Fruit fly (Drosophila melanogaster) whole organism, embryonic: ENCODE measurements around the gene att-ORFB.
A peak's percentile ranks its signal among the peaks of the same experiment; 100 is the strongest.

Source experiments
- Antp ChIP-seq: fragments of 200-800 bp; sonication (Bioruptor generic); optimal IDR thresholded peaks from 3 replicates; lab custom pipeline; 2016; ENCODE audit warnings: missing biosample characterization, missing genetic modification characterization
- Awh ChIP-seq: fragments of 200-800 bp; sonication (Bioruptor generic); IDR thresholded peaks from 2 replicates; pipeline ENCODE4, ENCODE4 v1.3.6; 2022; ENCODE audit warnings: missing biosample characterization, missing genetic modification characterization
- CG10959 ChIP-seq: fragments of 200-800 bp; sonication (Bioruptor generic); IDR thresholded peaks from 2 replicates; pipeline ENCODE4 v1.3.6; 2022; ENCODE audit warnings: missing biosample characterization, missing genetic modification characterization
- CG11085 ChIP-seq: fragments of 200-800 bp; sonication (Bioruptor generic); IDR thresholded peaks from 2 replicates; pipeline ENCODE4 v1.3.6; 2022; ENCODE audit warnings: missing biosample characterization, missing genetic modification characterization
- CG11695 ChIP-seq: fragments of 200-800 bp; sonication (Bioruptor generic); IDR thresholded peaks from 3 replicates; pipeline ENCODE4 v1.3.6; 2022; ENCODE audit warnings: missing biosample characterization, missing genetic modification characterization
- CG11696 ChIP-seq: fragments of 200-800 bp; sonication (Bioruptor generic); IDR thresholded peaks from 2 replicates; pipeline ENCODE4 v1.3.6; 2022; ENCODE audit warnings: missing biosample characterization, missing genetic modification characterization
- CG12744 ChIP-seq: fragments of 200-800 bp; sonication (Bioruptor generic); optimal IDR thresholded peaks from 2 replicates; lab custom pipeline; 2016; ENCODE audit warnings: missing biosample characterization, missing genetic modification characterization
- CG14441 ChIP-seq: fragments of 200-800 bp; sonication (Bioruptor generic); IDR thresholded peaks from 2 replicates; pipeline ENCODE4 v1.3.6; 2022; ENCODE audit warnings: missing biosample characterization, missing genetic modification characterization
- CG17186 ChIP-seq: fragments of 200-800 bp; sonication (Bioruptor generic); optimal IDR thresholded peaks from 3 replicates; lab custom pipeline; 2017; ENCODE audit warnings: missing biosample characterization, missing genetic modification reagents, missing genetic modification characterization
- CG2875 ChIP-seq: fragments of 200-800 bp; sonication (Bioruptor generic); optimal IDR thresholded peaks from 2 replicates; lab custom pipeline; 2017; ENCODE audit warnings: missing biosample characterization, mild to moderate bottlenecking, missing genetic modification characterization, missing genetic modification reagents
- CG30020 ChIP-seq: fragments of 200-800 bp; optimal IDR thresholded peaks from 2 replicates; lab custom pipeline; 2019; ENCODE audit warnings: missing biosample characterization, mild to moderate bottlenecking, missing genetic modification characterization, moderate library complexity
- CG31224 ChIP-seq: fragments of 200-800 bp; sonication (Bioruptor generic); IDR thresholded peaks from 2 replicates; pipeline ENCODE4 v1.3.6; 2022; ENCODE audit warnings: missing biosample characterization, missing genetic modification characterization
- CG3281 ChIP-seq: fragments of 200-800 bp; sonication (Bioruptor generic); optimal IDR thresholded peaks from 3 replicates; lab custom pipeline; 2017; ENCODE audit warnings: missing biosample characterization, mild to moderate bottlenecking, missing genetic modification characterization
- CG3407 ChIP-seq: fragments of 200-800 bp; sonication (Bioruptor generic); optimal IDR thresholded peaks from 2 replicates; lab custom pipeline; 2018; ENCODE audit warnings: missing biosample characterization, mild to moderate bottlenecking, missing genetic modification characterization
- CG8388 ChIP-seq: fragments of 200-800 bp; sonication (Bioruptor generic); optimal IDR thresholded peaks from 2 replicates; lab custom pipeline; 2019; ENCODE audit warnings: missing biosample characterization, mild to moderate bottlenecking, missing genetic modification characterization, moderate library complexity
- CG9876 ChIP-seq: fragments of 200-800 bp; sonication (Bioruptor generic); optimal IDR thresholded peaks from 2 replicates; lab custom pipeline; 2016; ENCODE audit warnings: missing biosample characterization, missing genetic modification characterization
- CHES-1-like ChIP-seq: fragments of 200-800 bp; sonication (Bioruptor generic); optimal IDR thresholded peaks from 2 replicates; lab custom pipeline; 2016; ENCODE audit warnings: missing biosample characterization, missing genetic modification characterization
- Dad ChIP-seq: fragments of 200-800 bp; sonication (Bioruptor generic); optimal IDR thresholded peaks from 3 replicates; lab custom pipeline; 2016; ENCODE audit warnings: missing biosample characterization, missing genetic modification characterization
- Doc3 ChIP-seq: fragments of 200-800 bp; sonication (Bioruptor generic); IDR thresholded peaks from 3 replicates; pipeline ENCODE4 v1.3.6; 2022; ENCODE audit warnings: missing biosample characterization, missing genetic modification characterization; ENCODE audit not compliant: partially characterized antibody
- H15 ChIP-seq: fragments of 200-800 bp; sonication (Bioruptor generic); IDR thresholded peaks from 3 replicates; pipeline ENCODE4 v1.3.6; 2022; ENCODE audit warnings: missing biosample characterization, missing genetic modification characterization
- Hmx ChIP-seq: fragments of 200-800 bp; sonication (Bioruptor generic); optimal IDR thresholded peaks from 2 replicates; lab custom pipeline; 2016; ENCODE audit warnings: missing biosample characterization, missing genetic modification characterization
- Hr3 ChIP-seq: fragments of 200-800 bp; sonication (Bioruptor generic); optimal IDR thresholded peaks from 3 replicates; lab custom pipeline; 2016; ENCODE audit warnings: missing biosample characterization, missing genetic modification characterization
- Lhr ChIP-seq: fragments of 200-800 bp; sonication (Bioruptor generic); optimal IDR thresholded peaks from 3 replicates; lab custom pipeline; 2017; ENCODE audit warnings: mild to moderate bottlenecking, missing biosample characterization, missing genetic modification reagents, missing genetic modification characterization
- Lpt ChIP-seq: fragments of >200 bp; optimal IDR thresholded peaks from 2 replicates; lab custom pipeline; 2018; ENCODE audit warnings: missing biosample characterization, missing genetic modification characterization
- Max ChIP-seq: fragments of 200-800 bp; sonication (Bioruptor generic); optimal IDR thresholded peaks from 2 replicates; lab custom pipeline; 2016; ENCODE audit warnings: missing biosample characterization, mild to moderate bottlenecking, missing genetic modification characterization
- Oaz ChIP-seq: fragments of 200-800 bp; sonication (Bioruptor generic); IDR thresholded peaks from 2 replicates; pipeline ENCODE4 v1.3.6; 2022; ENCODE audit warnings: missing biosample characterization, missing genetic modification characterization
- Rfx ChIP-seq: fragments of 200-800 bp; sonication (Bioruptor generic); IDR thresholded peaks from 2 replicates; pipeline ENCODE4 v1.3.6; 2022; ENCODE audit warnings: missing biosample characterization, missing genetic modification characterization
- Scr ChIP-seq: fragments of 200-800 bp; sonication (Bioruptor generic); IDR thresholded peaks from 2 replicates; pipeline ENCODE4 v1.3.6; 2022; ENCODE audit warnings: missing biosample characterization, missing genetic modification characterization; ENCODE audit not compliant: partially characterized antibody
- cas ChIP-seq: fragments of 200-800 bp; sonication (Bioruptor generic); IDR thresholded peaks from 2 replicates; pipeline ENCODE4 v1.3.6; 2022; ENCODE audit warnings: missing biosample characterization, missing genetic modification characterization
- croc ChIP-seq: fragments of 200-800 bp; sonication (Bioruptor generic); conservative IDR thresholded peaks from 3 replicates; pipeline ENCODE4 v1.3.6; 2022; ENCODE audit warnings: missing biosample characterization, missing genetic modification characterization
- da ChIP-seq: fragments of 200-800 bp; sonication (Bioruptor generic); optimal IDR thresholded peaks from 2 replicates; lab custom pipeline; 2016; ENCODE audit warnings: missing biosample characterization, missing genetic modification characterization
- dimm ChIP-seq: fragments of 200-800 bp; sonication (Bioruptor generic); IDR thresholded peaks from 2 replicates; pipeline ENCODE4 v1.3.6; 2022; ENCODE audit warnings: missing biosample characterization, missing genetic modification characterization
- esg ChIP-seq: fragments of 200-800 bp; sonication (Bioruptor generic); conservative IDR thresholded peaks from 2 replicates; pipeline ENCODE4 v1.3.6; 2022; ENCODE audit warnings: missing biosample characterization, missing genetic modification characterization
- fd3F ChIP-seq: fragments of 200-800 bp; sonication (Bioruptor generic); optimal IDR thresholded peaks from 2 replicates; lab custom pipeline; 2018; ENCODE audit warnings: missing biosample characterization, mild to moderate bottlenecking, missing genetic modification characterization, moderate library complexity
- fd96Cb ChIP-seq: fragments of 200-800 bp; sonication (Bioruptor generic); optimal IDR thresholded peaks from 2 replicates; lab custom pipeline; 2018; ENCODE audit warnings: missing biosample characterization, mild to moderate bottlenecking, missing genetic modification characterization, moderate library complexity
- fu2 ChIP-seq: fragments of 200-800 bp; sonication (Bioruptor generic); optimal IDR thresholded peaks from 2 replicates; lab custom pipeline; 2016; ENCODE audit warnings: missing biosample characterization, missing genetic modification characterization
- ham ChIP-seq: fragments of 200-800 bp; sonication (Bioruptor generic); IDR thresholded peaks from 2 replicates; pipeline ENCODE4 v1.3.6; 2022; ENCODE audit warnings: missing biosample characterization, missing genetic modification characterization
- hth ChIP-seq: fragments of >200 bp; optimal IDR thresholded peaks from 2 replicates; lab custom pipeline; 2017; ENCODE audit warnings: inconsistent platforms
- jumu ChIP-seq: fragments of 200-800 bp; sonication (Bioruptor generic); optimal IDR thresholded peaks from 3 replicates; lab custom pipeline; 2016; ENCODE audit warnings: missing biosample characterization, missing genetic modification characterization
- kni ChIP-seq: fragments of 200-800 bp; sonication (Bioruptor generic); optimal IDR thresholded peaks from 3 replicates; lab custom pipeline; 2017; ENCODE audit warnings: mild to moderate bottlenecking, missing biosample characterization, missing genetic modification reagents, missing genetic modification characterization
- lab ChIP-seq: fragments of 200-800 bp; sonication (Bioruptor generic); optimal IDR thresholded peaks from 3 replicates; lab custom pipeline; 2017; ENCODE audit warnings: missing biosample characterization, missing genetic modification characterization, mild to moderate bottlenecking, moderate library complexity, missing genetic modification reagents
- lmd ChIP-seq: fragments of 200-800 bp; sonication (Bioruptor generic); IDR thresholded peaks from 2 replicates; pipeline ENCODE4 v1.3.6; 2022; ENCODE audit warnings: missing biosample characterization, missing genetic modification characterization
- oc ChIP-seq: fragments of 200-800 bp; sonication (Bioruptor generic); optimal IDR thresholded peaks from 2 replicates; lab custom pipeline; 2018; ENCODE audit warnings: missing biosample characterization, mild to moderate bottlenecking, missing genetic modification characterization, moderate library complexity
- pb ChIP-seq: fragments of 200-800 bp; sonication (Bioruptor generic); optimal IDR thresholded peaks from 3 replicates; lab custom pipeline; 2016; ENCODE audit warnings: missing biosample characterization, missing genetic modification characterization
- pita ChIP-seq: fragments of 200-800 bp; sonication (Bioruptor generic); optimal IDR thresholded peaks from 2 replicates; lab custom pipeline; 2017; ENCODE audit warnings: missing biosample characterization, mild to moderate bottlenecking, missing genetic modification characterization
- pum ChIP-seq: fragments of 200-800 bp; sonication (Bioruptor generic); optimal IDR thresholded peaks from 2 replicates; lab custom pipeline; 2016; ENCODE audit warnings: missing biosample characterization, missing genetic modification characterization
- pzg ChIP-seq: fragments of 200-800 bp; sonication (Bioruptor generic); optimal IDR thresholded peaks from 3 replicates; lab custom pipeline; 2018; ENCODE audit warnings: missing biosample characterization, mild to moderate bottlenecking, missing genetic modification characterization, moderate library complexity
- ranshi ChIP-seq: fragments of 200-800 bp; sonication (Bioruptor generic); IDR thresholded peaks from 2 replicates; pipeline ENCODE4 v1.3.6; 2022; ENCODE audit warnings: missing biosample characterization, missing genetic modification characterization
- sens ChIP-seq: fragments of 200-800 bp; sonication (Bioruptor generic); peaks from one replicate; lab custom pipeline; 2016; ENCODE audit warnings: missing biosample characterization, missing genetic modification characterization
- so ChIP-seq: fragments of 200-800 bp; sonication (Bioruptor generic); IDR thresholded peaks from 3 replicates; pipeline ENCODE4 v1.3.6; 2022; ENCODE audit warnings: missing biosample characterization, missing genetic modification characterization
- tap ChIP-seq: fragments of 200-800 bp; optimal IDR thresholded peaks from 3 replicates; lab custom pipeline; 2019; ENCODE audit warnings: missing biosample characterization, mild to moderate bottlenecking, missing genetic modification characterization, moderate library complexity
- wek ChIP-seq: fragments of 200-800 bp; sonication (Bioruptor generic); optimal IDR thresholded peaks from 3 replicates; lab custom pipeline; 2018; ENCODE audit warnings: missing biosample characterization, mild to moderate bottlenecking, missing genetic modification characterization, moderate library complexity
- zfh2 ChIP-seq: fragments of 200-800 bp; sonication (Bioruptor generic); optimal IDR thresholded peaks from 2 replicates; lab custom pipeline; 2016; ENCODE audit warnings: missing biosample characterization, missing genetic modification characterization

Gene att-ORFB

dm6 chr3R:20555023-20555422 is 823 bp upstream of the att-ORFB start (continued):
- TF ChIP-seq Awh (GFP tag; lab: Robert Waterston, UW) = no peak; the same call in 1 of the 2 replicates
- no peak for TF ChIP-seq Oaz (GFP tag; lab: Robert Waterston, UW)
- no peak for TF ChIP-seq Scr (GFP tag; lab: Robert Waterston, UW)
- TF ChIP-seq Hr3 (GFP tag; lab: Kevin White, UChicago) = no peak
- TF ChIP-seq tap (tag; lab: Kevin White, UChicago) = peak; percentile 74
- TF ChIP-seq CG12744 (GFP tag; lab: Kevin White, UChicago) = no peak
- peak; percentile 13 for TF ChIP-seq zfh2 (GFP tag; lab: Kevin White, UChicago)
- no peak for TF ChIP-seq Lpt
- TF ChIP-seq cas (GFP tag; lab: Robert Waterston, UW) = no peak
- TF ChIP-seq fd3F (GFP tag; lab: Kevin White, UChicago) = no peak
- TF ChIP-seq CG10959 (GFP tag; lab: Robert Waterston, UW) = no peak
- TF ChIP-seq Hmx (GFP tag; lab: Kevin White, UChicago) = peak; percentile 35
- TF ChIP-seq fu2 (GFP tag; lab: Kevin White, UChicago) = no peak
- no peak for TF ChIP-seq Lhr (GFP tag; lab: Kevin White, UChicago)
- TF ChIP-seq pita (GFP tag; lab: Kevin White, UChicago) = no peak
- no peak for TF ChIP-seq da (GFP tag; lab: Kevin White, UChicago)
- TF ChIP-seq CG11085 = no peak
- TF ChIP-seq lab (GFP tag; lab: Kevin White, UChicago) = peak; percentile 89
- peak; percentile 95 for TF ChIP-seq CG11696 (GFP tag; lab: Robert Waterston, UW)
- peak; percentile 57 for TF ChIP-seq CG14441 (GFP tag; lab: Robert Waterston, UW)
- no peak for TF ChIP-seq fd96Cb (tag; lab: Kevin White, UChicago)
- no peak for TF ChIP-seq pzg (GFP tag; lab: Kevin White, UChicago)
- TF ChIP-seq Rfx = peak; percentile 81
- TF ChIP-seq CG11695 (GFP tag; lab: Robert Waterston, UW) = peak; percentile 82
- peak; percentile 15 for TF ChIP-seq CG8388
- TF ChIP-seq sens (GFP tag; lab: Kevin White, UChicago) = peak; percentile 88
- no peak for TF ChIP-seq CG3407 (GFP tag; lab: Kevin White, UChicago)
- no peak for TF ChIP-seq oc
- no peak for TF ChIP-seq pum (GFP tag; lab: Kevin White, UChicago)
- TF ChIP-seq H15 (GFP tag; lab: Robert Waterston, UW) = no peak; the same call in 2 of the 3 replicates
- no peak for TF ChIP-seq pb (GFP tag; lab: Kevin White, UChicago)
- TF ChIP-seq kni (GFP tag; lab: Kevin White, UChicago) = no peak
- TF ChIP-seq CG31224 = no peak
- peak; percentile 49; the same call in 1 of the 3 replicates for TF ChIP-seq so
- peak; percentile 58 for TF ChIP-seq lmd
- no peak; the same call in 2 of the 3 replicates for TF ChIP-seq croc (GFP tag; lab: Robert Waterston, UW)
- TF ChIP-seq Dad (GFP tag; lab: Kevin White, UChicago) = no peak
- no peak for TF ChIP-seq Max (GFP tag; lab: Kevin White, UChicago)
- TF ChIP-seq jumu = no peak
- TF ChIP-seq CG30020 (tag; lab: Kevin White, UChicago) = no peak
- no peak for TF ChIP-seq ham
- no peak for TF ChIP-seq CHES-1-like
- no peak for TF ChIP-seq dimm (GFP tag; lab: Robert Waterston, UW)
- TF ChIP-seq CG3281 (GFP tag; lab: Kevin White, UChicago) = peak; percentile 80
- peak; percentile 40 for TF ChIP-seq esg (GFP tag; lab: Robert Waterston, UW)
- peak; percentile 48; the same call in 1 of the 2 replicates for TF ChIP-seq ranshi (GFP tag; lab: Robert Waterston, UW)
- TF ChIP-seq CG9876 (GFP tag; lab: Kevin White, UChicago) = no peak
- TF ChIP-seq wek (GFP tag; lab: Kevin White, UChicago) = no peak
- no peak for TF ChIP-seq CG17186 (GFP tag; lab: Kevin White, UChicago)
- no peak for TF ChIP-seq hth (lab: Kevin White, UChicago)
- no peak for TF ChIP-seq Antp (GFP tag; lab: Kevin White, UChicago)
- TF ChIP-seq Doc3 (GFP tag; lab: Robert Waterston, UW) = no peak
- TF ChIP-seq CG2875 (GFP tag; lab: Kevin White, UChicago) = no peak
